Fruit fly (Drosophila melanogaster): ENCODE results near the gene CG5953.

Gene CG5953

dm6 chr2L:16535673-16536144, 3.0 kb upstream of the CG5953 start (continued):
- TF ChIP-seq Bdp1 (GFP tag; optimal IDR thresholded peaks at IDR 0.05) (peak; percentile 84), nom (GFP tag; optimal IDR thresholded peaks at IDR 0.05) (peak; percentile 71), CG6854 (GFP tag; optimal IDR thresholded peaks at IDR 0.05) (peak; percentile 80), CG7786 (GFP tag; optimal IDR thresholded peaks at IDR 0.05) (peak; percentile 92), CG11696 (GFP tag; IDR thresholded peaks at IDR 0.05) (peak; percentile 87), CG4820 (GFP tag; optimal IDR thresholded peaks at IDR 0.05) (peak; percentile 76), gce (GFP tag; IDR thresholded peaks at IDR 0.05) (peak; percentile 94), twi (tag; optimal IDR thresholded peaks at IDR 0.05) (peak; percentile 76), zf30C (GFP tag; optimal IDR thresholded peaks at IDR 0.05) (peak; percentile 94), Side (GFP tag; optimal IDR thresholded peaks at IDR 0.05) (peak; percentile 90), CG7556 (GFP tag; optimal IDR thresholded peaks at IDR 0.05) (peak; percentile 93), CG9797 (GFP tag; optimal IDR thresholded peaks at IDR 0.05) (peak; percentile 16), CG34422 (GFP tag; IDR thresholded peaks at IDR 0.05) (peak; percentile 96), NFAT (GFP tag; IDR thresholded peaks at IDR 0.05) (peak; percentile 87), BtbVII (GFP tag; optimal IDR thresholded peaks at IDR 0.05) (peak; percentile 79), Dll (GFP tag; IDR thresholded peaks at IDR 0.05; ENCODE audit: partially characterized antibody) (no peak), ftz-f1 (GFP tag; optimal IDR thresholded peaks at IDR 0.05) (no peak), dpn (GFP tag; optimal IDR thresholded peaks at IDR 0.05) (peak; percentile 82 to 91), HmgZ (tag; optimal IDR thresholded peaks at IDR 0.05) (peak; percentile 91), CG4282 (GFP tag; optimal IDR thresholded peaks at IDR 0.05) (peak; percentile 67), CG32767 (GFP tag; IDR thresholded peaks at IDR 0.05) (peak; percentile 93), Dek (tag; optimal IDR thresholded peaks at IDR 0.05) (peak; percentile 89), CG6683 (GFP tag; optimal IDR thresholded peaks at IDR 0.05) (peak; percentile 86), her (GFP tag; optimal IDR thresholded peaks at IDR 0.05) (peak; percentile 77), CG13287 (GFP tag; IDR thresholded peaks at IDR 0.05; ENCODE audit: partially characterized antibody) (no peak), Doc3 (GFP tag; IDR thresholded peaks at IDR 0.05; ENCODE audit: partially characterized antibody) (no peak), CG10366 (GFP tag; IDR thresholded peaks at IDR 0.05) (peak; percentile 91), Dfd (GFP tag; optimal IDR thresholded peaks at IDR 0.05) (no peak), CG8478 (optimal IDR thresholded peaks at IDR 0.05) (no peak), sim (GFP tag; IDR thresholded peaks at IDR 0.05) (peak; percentile 93), CG8089 (GFP tag; optimal IDR thresholded peaks at IDR 0.05) (peak; percentile 87), lab (GFP tag; optimal IDR thresholded peaks at IDR 0.05) (peak; percentile 96), CG14860 (GFP tag; IDR thresholded peaks at IDR 0.05; ENCODE audit: partially characterized antibody) (no peak), Abd-B (GFP tag; optimal IDR thresholded peaks at IDR 0.05) (peak; percentile 74), CG1529 (GFP tag; optimal IDR thresholded peaks at IDR 0.05) (peak; percentile 90), Lim3 (GFP tag; IDR thresholded peaks at IDR 0.05) (peak; percentile 69; the same call in 1 of the 2 replicates), knrl (GFP tag; IDR thresholded peaks at IDR 0.05; ENCODE audit: partially characterized antibody) (no peak), Hsf (GFP tag; optimal IDR thresholded peaks at IDR 0.05) (peak; percentile 93), CG17385 (GFP tag; optimal IDR thresholded peaks at IDR 0.05) (peak; percentile 88), CG3281 (GFP tag; optimal IDR thresholded peaks at IDR 0.05) (peak; percentile 89), H15 (GFP tag; IDR thresholded peaks at IDR 0.05) (peak; percentile 93), danr (GFP tag; IDR thresholded peaks at IDR 0.05) (peak; percentile 87), Bteb2 (GFP tag; optimal IDR thresholded peaks at IDR 0.05) (peak; percentile 82), CG11695 (GFP tag; IDR thresholded peaks at IDR 0.05) (peak; percentile 95), CG3407 (GFP tag; optimal IDR thresholded peaks at IDR 0.05) (peak; percentile 93), CG33213 (GFP tag; optimal IDR thresholded peaks at IDR 0.05) (peak; percentile 68), stc (GFP tag; IDR thresholded peaks at IDR 0.05) (peak; percentile 94), so (GFP tag; IDR thresholded peaks at IDR 0.05) (peak; percentile 95), YL-1 (GFP tag; optimal IDR thresholded peaks at IDR 0.05) (peak; percentile 49), CG5953 (GFP tag; IDR thresholded peaks at IDR 0.05) (peak; percentile 92), ab (GFP tag; optimal IDR thresholded peaks at IDR 0.05) (peak; percentile 67)
